Worm (Caenorhabditis elegans) whole organism, early embryonic: ENCODE results near the gene srh-70.

Experiments
- B0310.2 ChIP-seq: sonication (generic microtip); optimal IDR thresholded peaks from 2 replicates; lab custom pipeline; 2016; ENCODE audit warnings: mild to moderate bottlenecking, missing genetic modification characterization, missing compliant biosample characterization
- F13C5.2 ChIP-seq: sonication (generic microtip); optimal IDR thresholded peaks from 2 replicates; lab custom pipeline; 2017; ENCODE audit warnings: mild to moderate bottlenecking, missing genetic modification characterization, inconsistent platforms, missing compliant biosample characterization
- aly-1 ChIP-seq: sonication (generic microtip); optimal IDR thresholded peaks from 2 replicates; lab custom pipeline; 2016; ENCODE audit warnings: missing genetic modification characterization, missing compliant biosample characterization
- ama-1 ChIP-seq: fragments of 150-350 bp; optimal IDR thresholded peaks from 2 replicates; lab custom pipeline; 2014
- ceh-13 ChIP-seq: fragments of 200-800 bp; sonication (Bioruptor generic); optimal IDR thresholded peaks from 2 replicates; lab custom pipeline; 2018; ENCODE audit warnings: mild to moderate bottlenecking, missing genetic modification characterization, missing compliant biosample characterization
- ceh-36 ChIP-seq: sonication (generic microtip); optimal IDR thresholded peaks from 2 replicates; lab custom pipeline; 2016; ENCODE audit warnings: missing genetic modification characterization, inconsistent platforms, missing compliant biosample characterization
- ets-7 ChIP-seq: sonication (generic microtip); optimal IDR thresholded peaks from 2 replicates; lab custom pipeline; 2016; ENCODE audit warnings: missing genotype, missing genetic modification characterization, missing compliant biosample characterization
- flt-1 ChIP-seq: fragments of 200-800 bp; sonication (Bioruptor generic); IDR thresholded peaks from 2 replicates; pipeline ENCODE4 v1.3.6; 2022; ENCODE audit warnings: missing genetic modification characterization, missing compliant biosample characterization
- hmbx-1 ChIP-seq: sonication (generic microtip); optimal IDR thresholded peaks from 2 replicates; lab custom pipeline; 2016; ENCODE audit warnings: mild to moderate bottlenecking, missing genetic modification characterization, missing compliant biosample characterization
- hmg-4 ChIP-seq: fragments of 200-800 bp; sonication (Bioruptor generic); optimal IDR thresholded peaks from 2 replicates; lab custom pipeline; 2018; ENCODE audit warnings: mild to moderate bottlenecking, missing genetic modification characterization, missing compliant biosample characterization
- hnd-1 ChIP-seq: sonication (generic microtip); optimal IDR thresholded peaks from 2 replicates; lab custom pipeline; 2016; ENCODE audit warnings: missing genetic modification characterization, missing compliant biosample characterization
- pes-1 ChIP-seq: fragments of 200-800 bp; sonication (Bioruptor generic); IDR thresholded peaks from 2 replicates; pipeline ENCODE4 v1.3.6; 2022; ENCODE audit warnings: missing genetic modification reagents, missing genetic modification characterization, missing compliant biosample characterization
- scrt-1 ChIP-seq: fragments of 200-800 bp; sonication (Bioruptor generic); IDR thresholded peaks from 2 replicates; pipeline ENCODE4 v1.3.6; 2022; ENCODE audit warnings: missing genetic modification characterization, missing compliant biosample characterization
- sea-1 ChIP-seq: fragments of 200-800 bp; sonication (Bioruptor generic); conservative IDR thresholded peaks from 2 replicates; pipeline ENCODE4 v1.3.6; 2022; ENCODE audit warnings: missing genetic modification characterization, missing compliant biosample characterization
- tbx-11 ChIP-seq: fragments of 200-800 bp; sonication (Bioruptor generic); IDR thresholded peaks from 2 replicates; pipeline ENCODE4 v1.3.6; 2022; ENCODE audit warnings: missing genetic modification characterization, missing compliant biosample characterization
- tbx-37 ChIP-seq: fragments of 200-800 bp; sonication (Bioruptor generic); conservative IDR thresholded peaks from 2 replicates; pipeline ENCODE4 v1.3.6; 2022; ENCODE audit warnings: missing genetic modification reagents, missing genetic modification characterization, missing compliant biosample characterization
- tra-4 ChIP-seq: sonication (generic microtip); optimal IDR thresholded peaks from 2 replicates; lab custom pipeline; 2017; ENCODE audit warnings: missing genetic modification characterization, missing compliant biosample characterization

The srh-70 gene

ce11 chrII:12507038-12507437, 11.6 kb downstream of the srh-70 start, which contains the start of gene srh-68:
TSS of gene srh-68 (plus strand) at chrII:12507338.
- no peak for TF ChIP-seq tbx-37 (GFP tag; lab: Robert Waterston, UW)

DNA sequence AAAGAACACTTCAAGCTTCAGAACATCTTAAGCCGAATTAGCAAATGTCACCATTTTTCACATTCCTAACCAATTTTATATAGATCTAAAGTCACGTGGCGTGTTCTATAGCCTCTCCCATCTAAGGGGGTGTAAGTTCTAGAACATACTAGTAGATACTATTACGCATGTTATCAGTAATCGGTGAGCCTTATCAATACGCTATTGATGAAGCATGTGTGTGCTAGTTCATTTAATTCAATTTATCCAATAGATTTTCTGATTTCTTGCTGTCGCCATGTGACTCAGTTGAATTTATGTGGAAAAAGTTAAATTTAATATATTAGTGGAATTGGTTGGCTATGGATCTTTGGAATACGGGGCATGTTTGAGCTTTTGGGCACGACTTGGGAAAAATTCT, 12.1 kb downstream of the srh-70 start:
- TF ChIP-seq scrt-1 (GFP tag; lab: Robert Waterston, UW) (no peak), ceh-13 (no peak), aly-1 (tag; lab: Kevin White, UChicago) (no peak), F13C5.2 (no peak), tra-4 (no peak), hmbx-1 (tag; lab: Kevin White, UChicago) (no peak), ama-1 (lab: Kevin White, UChicago) (no peak), tbx-37 (GFP tag; lab: Robert Waterston, UW) (no peak), hnd-1 (tag; lab: Kevin White, UChicago) (no peak), flt-1 (GFP tag; lab: Robert Waterston, UW) (no peak), ceh-36 (tag; lab: Kevin White, UChicago) (no peak), pes-1 (GFP tag; lab: Robert Waterston, UW) (no peak), B0310.2 (tag; lab: Kevin White, UChicago) (no peak), hmg-4 (GFP tag; lab: Kevin White, UChicago) (no peak), tbx-11 (GFP tag; lab: Robert Waterston, UW) (no peak), ets-7 (no peak)

- no peak for TF ChIP-seq hmbx-1 (tag; lab: Kevin White, UChicago)
Observed at ce11 chrII:12502784-12503183, 15.9 kb downstream of the srh-70 start, which contains the start of gene ador-1. TSS of gene ador-1 (minus strand) at chrII:12502884.

DNA sequence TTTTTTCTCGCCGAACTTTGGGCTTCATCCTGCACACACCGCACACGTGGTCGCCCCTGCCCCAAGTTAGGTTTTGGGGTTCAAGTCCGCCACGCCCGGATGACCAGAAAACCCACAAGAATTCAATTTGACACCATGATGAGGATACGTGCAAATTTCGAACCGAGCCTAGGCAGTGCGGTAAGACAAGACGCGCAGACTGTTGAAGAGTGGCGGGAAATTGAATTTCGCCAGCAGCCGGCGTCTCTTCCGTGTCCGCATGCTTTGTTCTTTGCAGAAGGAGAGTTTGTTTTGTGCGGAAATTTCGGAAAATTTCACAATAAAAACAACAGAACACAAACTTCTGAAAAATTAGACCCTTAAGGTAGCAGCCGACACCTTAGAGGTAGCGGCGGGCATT, 18.7 kb downstream of the srh-70 start:
- TF ChIP-seq tbx-37 (GFP tag; lab: Robert Waterston, UW) (no peak), ets-7 (no peak), ceh-36 (tag; lab: Kevin White, UChicago) (no peak), scrt-1 (GFP tag; lab: Robert Waterston, UW) (no peak), ceh-13 (no peak), aly-1 (tag; lab: Kevin White, UChicago) (no peak), hnd-1 (tag; lab: Kevin White, UChicago) (no peak), pes-1 (GFP tag; lab: Robert Waterston, UW) (no peak), sea-1 (GFP tag; lab: Robert Waterston, UW) (no peak), hmg-4 (GFP tag; lab: Kevin White, UChicago) (no peak), F13C5.2 (no peak), tra-4 (no peak), tbx-11 (GFP tag; lab: Robert Waterston, UW) (no peak), ama-1 (lab: Kevin White, UChicago) (no peak), B0310.2 (tag; lab: Kevin White, UChicago) (no peak), flt-1 (GFP tag; lab: Robert Waterston, UW) (no peak), hmbx-1 (tag; lab: Kevin White, UChicago) (no peak)

DNA sequence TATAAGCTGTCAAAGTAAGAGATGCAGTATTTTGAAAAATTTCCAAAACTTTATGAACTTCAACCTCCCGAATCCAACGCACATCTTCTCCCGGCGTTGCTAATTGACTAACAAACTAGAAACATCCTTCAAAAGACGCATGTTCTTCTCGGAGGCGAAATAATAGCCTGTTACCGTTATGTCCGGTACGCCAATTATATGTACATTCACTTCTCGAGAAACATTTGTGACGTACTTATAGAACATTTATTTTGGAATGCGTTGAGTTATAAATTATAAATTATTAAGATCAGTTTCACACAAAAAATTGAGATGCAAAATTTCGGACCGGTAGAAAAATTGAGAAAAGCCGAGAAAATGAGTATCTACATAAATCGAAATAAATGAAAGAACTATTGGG, 21.7 kb downstream of the srh-70 start, which contains the start of gene T21B4.3:
Gene T21B4.3 (minus strand): TSS at position 101 of the 400 bp plus-strand sequence.
- TF ChIP-seq ets-7 (no peak), ceh-13 (no peak), ama-1 (lab: Kevin White, UChicago) (no peak), tra-4 (no peak), hmg-4 (GFP tag; lab: Kevin White, UChicago) (no peak), F13C5.2 (no peak), hmbx-1 (tag; lab: Kevin White, UChicago) (no peak), sea-1 (GFP tag; lab: Robert Waterston, UW) (no peak), hnd-1 (tag; lab: Kevin White, UChicago) (no peak)

ce11 chrII:12494556-12495131, 24.0 kb downstream of the srh-70 start, which contains the start of gene col-85:
TSS of gene col-85 (minus strand) at chrII:12495095.
- TF ChIP-seq sea-1 (GFP tag; lab: Robert Waterston, UW) (peak; percentile 95), flt-1 (GFP tag; lab: Robert Waterston, UW) (peak; percentile 98), scrt-1 (GFP tag; lab: Robert Waterston, UW) (peak; percentile 98), hmg-4 (GFP tag; lab: Kevin White, UChicago) (peak; percentile 92), ets-7 (peak; percentile 93), tbx-37 (GFP tag; lab: Robert Waterston, UW) (peak; percentile 98), B0310.2 (tag; lab: Kevin White, UChicago) (peak; percentile 91), aly-1 (tag; lab: Kevin White, UChicago) (peak; percentile 90), hnd-1 (tag; lab: Kevin White, UChicago) (peak; percentile 88), ama-1 (lab: Kevin White, UChicago) (no peak), ceh-36 (tag; lab: Kevin White, UChicago) (peak; percentile 94), ceh-13 (peak; percentile 84), pes-1 (GFP tag; lab: Robert Waterston, UW) (peak; percentile 98), hmbx-1 (tag; lab: Kevin White, UChicago) (peak; percentile 79), F13C5.2 (peak; percentile 95), tra-4 (peak; percentile 85), tbx-11 (GFP tag; lab: Robert Waterston, UW) (peak; percentile 97)

- TF ChIP-seq ceh-13 (no peak), tra-4 (no peak), aly-1 (tag; lab: Kevin White, UChicago) (no peak), pes-1 (GFP tag; lab: Robert Waterston, UW) (no peak), ama-1 (lab: Kevin White, UChicago) (no peak), flt-1 (GFP tag; lab: Robert Waterston, UW) (no peak), hmg-4 (GFP tag; lab: Kevin White, UChicago) (no peak), B0310.2 (tag; lab: Kevin White, UChicago) (no peak), scrt-1 (GFP tag; lab: Robert Waterston, UW) (no peak), ceh-36 (tag; lab: Kevin White, UChicago) (no peak), sea-1 (GFP tag; lab: Robert Waterston, UW) (no peak), tbx-37 (GFP tag; lab: Robert Waterston, UW) (no peak), tbx-11 (GFP tag; lab: Robert Waterston, UW) (no peak), hmbx-1 (tag; lab: Kevin White, UChicago) (no peak)
Observed at ce11 chrII:12494067-12494477, 24.6 kb downstream of the srh-70 start.
